Worm (Caenorhabditis elegans): Measurements from ENCODE around the gene pals-28.

The pals-28 gene

DNA sequence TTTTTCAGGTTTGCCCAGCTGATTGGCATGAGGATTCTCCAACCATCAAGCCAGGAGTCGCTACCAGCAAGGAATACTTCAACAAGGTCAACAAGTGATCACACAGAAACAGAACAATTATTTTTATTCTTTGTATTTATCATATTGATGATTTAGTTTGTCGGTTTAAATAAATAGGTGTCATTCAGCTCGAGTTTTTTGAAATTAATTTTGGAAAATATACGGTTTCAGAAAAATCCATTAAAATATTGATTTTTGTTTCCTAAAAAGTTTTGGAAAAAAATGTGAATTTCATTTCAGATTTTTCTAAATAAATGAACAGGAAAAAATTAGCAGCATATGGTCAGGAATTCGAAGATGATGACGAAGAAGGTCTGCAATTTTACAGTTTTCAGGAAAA is 23.7 kb downstream of the pals-28 start, which contains the start of gene gpch-1:
Gene gpch-1 (plus strand): TSS at position 301 of the 400 bp plus-strand sequence.
- no peak for TF ChIP-seq nhr-28 (tag; optimal IDR thresholded peaks at IDR 0.05)

DNA sequence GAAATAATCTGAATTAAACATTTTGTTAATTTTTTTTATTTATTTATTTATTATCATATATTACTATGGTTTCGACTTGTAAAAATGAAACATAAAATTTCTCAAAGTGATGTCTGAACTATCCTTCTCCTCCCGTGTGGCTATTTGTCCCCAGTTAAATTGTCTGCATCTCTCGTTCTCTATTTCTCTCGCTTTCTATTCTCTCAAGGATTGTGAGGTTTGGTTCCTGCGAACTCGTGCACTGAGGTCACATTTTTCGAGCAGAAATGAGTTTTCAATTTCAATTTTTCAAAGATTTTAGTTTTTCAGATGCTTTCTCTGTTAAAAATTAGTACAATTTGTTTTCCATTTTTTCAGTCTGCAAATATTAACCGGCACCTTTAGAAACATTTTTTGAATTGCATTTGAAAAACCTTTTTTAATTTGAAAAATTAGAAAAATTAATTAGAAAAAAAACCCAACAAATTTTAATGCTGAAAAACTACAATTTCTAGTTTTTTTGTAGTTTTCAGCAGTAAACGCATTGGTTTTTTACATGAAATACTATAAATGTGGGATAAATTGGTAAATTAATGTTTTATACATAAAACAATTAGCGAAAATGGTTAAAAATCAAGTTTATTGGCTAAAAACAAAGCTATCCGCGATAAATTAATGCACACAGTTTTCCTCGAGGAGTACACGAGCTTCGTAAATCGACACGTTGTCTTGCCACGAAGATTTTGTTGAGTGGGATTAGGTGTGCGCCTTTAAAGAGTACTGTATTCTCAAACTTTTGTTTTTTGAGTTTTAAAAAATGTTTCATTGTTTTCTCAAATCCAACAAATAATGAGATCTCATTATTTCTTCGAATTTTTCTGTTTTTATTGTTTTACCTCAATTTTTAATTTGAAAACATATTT is 27.8 kb downstream of the pals-28 start:
- TF ChIP-seq ces-1 (GFP tag; optimal IDR thresholded peaks at IDR 0.05), result peak; percentile 8
- no peak for TF ChIP-seq ceh-39 (tag; optimal IDR thresholded peaks at IDR 0.05)

DNA sequence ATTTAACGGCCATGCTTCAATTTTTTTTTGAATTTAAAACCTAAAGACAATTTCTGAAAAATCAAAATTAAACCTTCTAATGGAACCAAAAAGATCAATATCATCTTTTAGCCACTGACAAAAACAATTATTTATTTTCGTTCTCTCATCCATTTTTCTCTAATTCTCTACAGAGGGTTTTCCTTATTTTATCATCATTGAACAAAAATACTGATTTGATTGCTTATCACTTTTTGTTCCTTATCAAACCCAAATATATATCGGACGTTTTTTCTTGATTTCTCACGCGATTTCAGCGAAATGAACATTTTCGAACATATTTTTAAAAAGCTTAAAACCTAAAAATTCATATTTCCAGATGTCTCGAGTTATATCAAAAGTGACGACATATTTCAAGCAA is 28.5 kb downstream of the pals-28 start, which contains the start of gene mpc-1:
Gene mpc-1 (plus strand): TSS at position 359 of the 400 bp plus-strand sequence.
- TF ChIP-seq bed-3 (GFP tag; optimal IDR thresholded peaks at IDR 0.05), result no peak
- TF ChIP-seq mab-5 (tag; optimal IDR thresholded peaks at IDR 0.05), result no peak
- TF ChIP-seq ceh-43 (GFP tag; optimal IDR thresholded peaks at IDR 0.05), result no peak
- TF ChIP-seq elt-3 (tag; optimal IDR thresholded peaks at IDR 0.05), result no peak
- TF ChIP-seq tbx-8 (GFP tag; optimal IDR thresholded peaks at IDR 0.05), result no peak

DNA sequence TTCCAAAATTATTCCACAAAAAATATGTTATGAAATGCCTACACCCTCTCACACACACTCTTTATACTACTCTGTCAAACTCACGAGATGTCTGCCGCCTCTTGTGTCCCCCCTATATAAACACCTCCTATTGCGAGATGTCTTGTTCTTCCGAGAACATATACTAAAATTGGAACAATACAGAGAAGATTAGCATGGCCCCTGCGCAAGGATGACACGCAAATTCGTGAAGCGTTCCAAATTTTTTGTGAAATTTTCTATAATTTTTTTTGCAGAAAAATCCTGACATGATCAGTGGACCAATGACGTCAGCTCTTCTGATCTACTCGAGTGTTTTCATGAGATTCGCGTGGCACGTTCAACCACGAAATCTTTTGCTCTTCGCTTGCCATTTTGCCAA is 29.5 kb downstream of the pals-28 start:
- TF ChIP-seq bed-3 (GFP tag; optimal IDR thresholded peaks at IDR 0.05) (peak; percentile 30), lsy-2 (tag; optimal IDR thresholded peaks at IDR 0.05) (peak; percentile 18), mls-2 (tag; optimal IDR thresholded peaks at IDR 0.05) (peak; percentile 20), M03D4.4 (tag; optimal IDR thresholded peaks at IDR 0.05) (peak; percentile 46), drap-1 (GFP tag; optimal IDR thresholded peaks at IDR 0.05) (peak; percentile 64), cnd-1 (tag; optimal IDR thresholded peaks at IDR 0.05) (peak; percentile 62), ham-2 (GFP tag; optimal IDR thresholded peaks at IDR 0.05) (peak; percentile 7), sem-2 (GFP tag; optimal IDR thresholded peaks at IDR 0.05) (peak; percentile 54), sptf-1 (tag; optimal IDR thresholded peaks at IDR 0.05) (peak; percentile 61), unc-120 (tag; optimal IDR thresholded peaks at IDR 0.05; ENCODE audit: poor library complexity, severe bottlenecking) (peak; percentile 7), ces-1 (GFP tag; optimal IDR thresholded peaks at IDR 0.05) (peak; percentile 12)

DNA sequence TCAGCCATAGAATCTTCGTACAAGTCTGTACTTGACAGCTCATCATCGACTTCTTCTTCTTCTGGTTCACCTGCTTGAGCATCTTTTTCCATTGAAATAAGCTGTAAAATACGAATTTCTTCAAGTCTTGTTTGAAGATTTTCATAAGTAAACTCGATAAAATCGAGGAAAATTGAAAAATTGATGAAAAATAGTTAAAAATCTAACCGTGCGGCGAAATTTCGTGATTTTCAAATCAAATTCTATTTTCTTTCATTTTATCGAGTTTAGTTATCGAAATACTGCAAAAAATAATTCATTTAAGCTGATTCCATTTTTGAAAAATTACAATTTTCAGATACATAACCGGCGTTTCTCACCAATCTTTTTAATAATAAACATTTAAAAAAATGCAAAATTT is 30.5 kb downstream of the pals-28 start, which contains the start of gene R07E5.11:
Gene R07E5.11 (minus strand): TSS at position 101 of the 400 bp plus-strand sequence.
- TF ChIP-seq elt-1 (tag; optimal IDR thresholded peaks at IDR 0.05; ENCODE audit: borderline replicate concordance, insufficient read depth) (no peak), zip-8 (tag; optimal IDR thresholded peaks at IDR 0.05) (no peak), sptf-1 (tag; optimal IDR thresholded peaks at IDR 0.05) (no peak), pha-4 (tag; optimal IDR thresholded peaks at IDR 0.05) (no peak), ztf-11 (tag; optimal IDR thresholded peaks at IDR 0.05) (no peak), tbx-8 (GFP tag; optimal IDR thresholded peaks at IDR 0.05) (no peak), ham-2 (GFP tag; optimal IDR thresholded peaks at IDR 0.05) (no peak), unc-39 (tag; optimal IDR thresholded peaks at IDR 0.05) (no peak), ceh-39 (tag; optimal IDR thresholded peaks at IDR 0.05) (no peak), lin-32 (GFP tag; optimal IDR thresholded peaks at IDR 0.05) (no peak), lin-13 (tag; optimal IDR thresholded peaks at IDR 0.05) (no peak), bed-3 (GFP tag; optimal IDR thresholded peaks at IDR 0.05) (no peak), snpc-4 (tag; optimal IDR thresholded peaks at IDR 0.05) (no peak), nhr-28 (tag; optimal IDR thresholded peaks at IDR 0.05) (no peak)

DNA sequence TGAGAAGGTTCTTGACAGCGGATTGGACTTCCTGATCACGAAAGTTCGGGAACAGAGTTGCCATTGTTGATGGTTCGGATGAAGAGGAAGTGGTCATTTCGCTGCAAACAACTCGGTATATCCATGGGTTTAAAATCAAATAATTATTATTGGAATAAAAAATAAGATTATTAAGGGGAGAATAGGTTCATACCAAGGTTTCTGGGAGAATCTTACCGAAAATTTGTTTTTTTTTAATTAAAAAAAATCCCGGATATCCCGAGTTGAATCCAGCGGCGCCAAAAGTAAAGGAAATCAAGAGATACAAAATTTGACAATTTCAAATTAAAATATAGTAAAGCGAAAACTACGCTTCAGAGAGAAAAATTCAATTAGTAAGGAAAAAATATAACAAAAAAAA is 33.4 kb downstream of the pals-28 start, which contains the start of the genes R07E5.19 and pdcd-2:
Gene R07E5.19 (minus strand): TSS at position 101 of the 400 bp plus-strand sequence.
Gene pdcd-2 (minus strand): TSS at position 102 of the 400 bp plus-strand sequence.
- TF ChIP-seq nhr-12 (tag; optimal IDR thresholded peaks at IDR 0.05) (no peak), snpc-4 (tag; optimal IDR thresholded peaks at IDR 0.05) (no peak), lsy-2 (tag; optimal IDR thresholded peaks at IDR 0.05) (no peak), mab-5 (tag; optimal IDR thresholded peaks at IDR 0.05) (no peak), nhr-76 (tag; optimal IDR thresholded peaks at IDR 0.05) (no peak), ztf-11 (tag; optimal IDR thresholded peaks at IDR 0.05) (no peak), blmp-1 (tag; optimal IDR thresholded peaks at IDR 0.05) (no peak), pha-4 (tag; optimal IDR thresholded peaks at IDR 0.05) (no peak)

All from whole organism, mixed stage, embryonic.